Worm (Caenorhabditis elegans) whole organism, late embryonic: ENCODE measurements around the gene C03F11.2.

ENCODE experiments used
- ceh-14 ChIP-seq: sonication (generic microtip); optimal IDR thresholded peaks from 2 replicates; lab custom pipeline; 2016; ENCODE audit warnings: missing genotype, missing genetic modification characterization, missing compliant biosample characterization
- ceh-9 ChIP-seq: sonication (generic microtip); optimal IDR thresholded peaks from 2 replicates; lab custom pipeline; 2016; ENCODE audit warnings: mild to moderate bottlenecking, missing genetic modification characterization, inconsistent platforms, missing compliant biosample characterization
- fax-1 ChIP-seq: sonication (generic microtip); optimal IDR thresholded peaks from 2 replicates; lab custom pipeline; 2016; ENCODE audit warnings: missing genotype, missing genetic modification characterization, missing compliant biosample characterization
- hlh-30 ChIP-seq: sonication (generic microtip); optimal IDR thresholded peaks from 2 replicates; lab custom pipeline; 2017; ENCODE audit warnings: antibody characterized with exemption, missing genetic modification characterization, missing compliant biosample characterization; ENCODE audit not compliant: insufficient read depth
- lin-11 ChIP-seq: fragments of 200-800 bp; sonication (Bioruptor generic); optimal IDR thresholded peaks from 2 replicates; lab custom pipeline; 2018; ENCODE audit warnings: mild to moderate bottlenecking, missing genetic modification characterization, missing compliant biosample characterization
- madf-2 ChIP-seq: sonication (generic microtip); optimal IDR thresholded peaks from 2 replicates; lab custom pipeline; 2017; ENCODE audit warnings: missing genetic modification characterization, missing compliant biosample characterization
- nhr-11 ChIP-seq: fragments of 150-350 bp; optimal IDR thresholded peaks from 2 replicates; lab custom pipeline; 2014; ENCODE audit warnings: missing biosample characterization, missing genetic modification characterization
- pat-9 ChIP-seq: fragments of 200-800 bp; sonication (Bioruptor generic); optimal IDR thresholded peaks from 2 replicates; lab custom pipeline; 2018; ENCODE audit warnings: mild to moderate bottlenecking, missing genetic modification characterization, moderate library complexity, missing compliant biosample characterization
- ref-2 ChIP-seq: sonication (generic microtip); optimal IDR thresholded peaks from 2 replicates; lab custom pipeline; 2016; ENCODE audit warnings: missing genetic modification characterization, missing compliant biosample characterization
- tbx-2 ChIP-seq: sonication (generic microtip); optimal IDR thresholded peaks from 2 replicates; lab custom pipeline; 2016; ENCODE audit warnings: missing genetic modification characterization, missing compliant biosample characterization
- unc-42 ChIP-seq: sonication (generic microtip); optimal IDR thresholded peaks from 2 replicates; lab custom pipeline; 2016; ENCODE audit warnings: missing genotype, missing genetic modification characterization, missing compliant biosample characterization

ce11 chrX:5407271-5407670, 10.1 kb upstream of the C03F11.2 start:
- TF ChIP-seq ref-2, result no peak
- TF ChIP-seq pat-9, result peak; percentile 37
- TF ChIP-seq ceh-14 (tag; lab: Kevin White, UChicago), result peak; percentile 18
- TF ChIP-seq ceh-9 (tag; lab: Kevin White, UChicago), result no peak
- TF ChIP-seq fax-1 (tag; lab: Kevin White, UChicago), result peak; percentile 42
- no peak for TF ChIP-seq unc-42 (tag; lab: Kevin White, UChicago)
- TF ChIP-seq lin-11, result no peak
- no peak for TF ChIP-seq hlh-30
- TF ChIP-seq nhr-11 (tag; lab: Kevin White, UChicago), result no peak
- no peak for TF ChIP-seq tbx-2 (tag; lab: Kevin White, UChicago)
- TF ChIP-seq madf-2, result peak; percentile 31
